Fruit fly (Drosophila melanogaster): Measurements from ENCODE around the gene CG2924.

The CG2924 gene

DNA sequence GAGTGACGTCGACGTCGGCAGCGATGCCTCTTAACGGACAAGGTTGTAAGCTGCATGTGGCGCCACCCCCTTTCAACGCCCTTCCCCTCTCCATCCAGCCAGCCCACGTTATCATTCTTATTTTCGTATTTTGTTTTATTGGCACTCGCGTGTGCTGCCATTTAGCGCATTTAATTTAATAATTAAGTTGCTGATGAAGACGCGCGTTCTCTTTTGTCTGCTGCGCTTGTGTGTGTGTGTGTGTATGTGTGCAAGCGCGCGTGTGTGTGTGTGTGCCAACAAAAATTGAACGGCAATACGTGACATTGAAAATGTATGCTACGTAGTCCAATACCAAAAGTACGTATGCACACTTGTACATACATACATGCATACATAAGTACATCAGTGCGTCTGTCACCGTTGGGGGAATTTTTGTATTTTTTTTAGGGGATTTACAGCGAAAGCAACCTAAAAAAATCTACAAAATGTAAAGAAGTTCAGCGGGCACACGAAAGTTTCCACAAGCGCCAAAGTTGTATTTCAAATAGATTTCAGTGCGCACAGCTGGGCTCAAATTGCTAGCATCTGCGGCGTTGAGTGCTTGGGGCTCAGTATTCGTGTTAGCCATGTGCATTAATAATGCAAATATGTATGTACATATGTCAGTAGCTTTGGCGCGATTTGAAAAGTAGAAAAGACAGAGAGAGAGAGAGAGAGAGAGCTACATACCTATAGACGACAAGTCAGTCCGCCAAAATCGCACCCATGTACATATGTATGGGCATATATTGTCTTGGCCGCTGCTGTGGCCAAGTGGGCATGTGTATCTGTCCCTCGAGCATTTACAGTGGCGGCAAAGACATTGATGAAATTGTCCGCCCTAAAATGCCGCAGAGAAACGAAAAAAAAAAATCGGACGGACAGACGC, 31.3 kb upstream of the CG2924 start (continued):
- TF ChIP-seq CG18476 (GFP tag; optimal IDR thresholded peaks at IDR 0.05) = peak; percentile 47
- peak; percentile 50 for TF ChIP-seq cato (GFP tag; optimal IDR thresholded peaks at IDR 0.05; ENCODE audit: borderline replicate concordance)
- peak; percentile 70; the same call in 1 of the 2 replicates for TF ChIP-seq CG9215 (GFP tag; IDR thresholded peaks at IDR 0.05)
- TF ChIP-seq CG8944 (GFP tag; optimal IDR thresholded peaks at IDR 0.05) = peak; percentile 81
- peak; percentile 76 for TF ChIP-seq H15 (GFP tag; IDR thresholded peaks at IDR 0.05)
- TF ChIP-seq zen (tag; optimal IDR thresholded peaks at IDR 0.05) = peak; percentile 56
- TF ChIP-seq gem (tag; optimal IDR thresholded peaks at IDR 0.05) = peak; percentile 87
- TF ChIP-seq schlank (tag; optimal IDR thresholded peaks at IDR 0.05) = peak; percentile 60
- TF ChIP-seq bsh (GFP tag; optimal IDR thresholded peaks at IDR 0.05) = peak; percentile 34 to 88
- TF ChIP-seq Asciz (GFP tag; optimal IDR thresholded peaks at IDR 0.05) = peak; percentile 73
- no peak for TF ChIP-seq lbe (GFP tag; optimal IDR thresholded peaks at IDR 0.05)
- peak; percentile 76 for TF ChIP-seq Gug (GFP tag; IDR thresholded peaks at IDR 0.05)
- peak; percentile 45 for TF ChIP-seq CG4707 (GFP tag; optimal IDR thresholded peaks at IDR 0.05)
- peak; percentile 68 for TF ChIP-seq zfh2 (GFP tag; optimal IDR thresholded peaks at IDR 0.05)
- TF ChIP-seq CG14667 (GFP tag; IDR thresholded peaks at IDR 0.05) = peak; percentile 47
- peak; percentile 75 for TF ChIP-seq CG16815 (GFP tag; optimal IDR thresholded peaks at IDR 0.05)
- no peak for TF ChIP-seq Dref (GFP tag; IDR thresholded peaks at IDR 0.05)
- peak; percentile 87 for TF ChIP-seq unpg (GFP tag; optimal IDR thresholded peaks at IDR 0.05)
- peak; percentile 52 for TF ChIP-seq CG2202 (tag; optimal IDR thresholded peaks at IDR 0.05)
- TF ChIP-seq Hsf (GFP tag; optimal IDR thresholded peaks at IDR 0.05) = peak; percentile 82
- TF ChIP-seq Six4 (GFP tag; optimal IDR thresholded peaks at IDR 0.05) = peak; percentile 75
- no peak for TF ChIP-seq amos (GFP tag; IDR thresholded peaks at IDR 0.05; ENCODE audit: partially characterized antibody)
- no peak for TF ChIP-seq stwl (tag; optimal IDR thresholded peaks at IDR 0.05)
- peak; percentile 78 for TF ChIP-seq Atf6 (GFP tag; IDR thresholded peaks at IDR 0.05)
- TF ChIP-seq D (optimal IDR thresholded peaks at IDR 0.05) = no peak
- peak; percentile 85 for TF ChIP-seq D (GFP tag; optimal IDR thresholded peaks at IDR 0.05)
- no peak for TF ChIP-seq h (optimal IDR thresholded peaks at IDR 0.05)
- no peak for TF ChIP-seq pfk (GFP tag; optimal IDR thresholded peaks at IDR 0.05)
- TF ChIP-seq dmrt11E (tag; optimal IDR thresholded peaks at IDR 0.05) = peak; percentile 77
- TF ChIP-seq az2 (GFP tag; optimal IDR thresholded peaks at IDR 0.05) = peak; percentile 73
- peak; percentile 60 for TF ChIP-seq Fer2 (tag; optimal IDR thresholded peaks at IDR 0.05)
- TF ChIP-seq CG9797 (GFP tag; optimal IDR thresholded peaks at IDR 0.05) = no peak
- TF ChIP-seq Aef1 (GFP tag; IDR thresholded peaks at IDR 0.05) = peak; percentile 78
- peak; percentile 80 for TF ChIP-seq Fer1 (GFP tag; optimal IDR thresholded peaks at IDR 0.05)
- peak; percentile 20 for TF ChIP-seq CG3995 (GFP tag; optimal IDR thresholded peaks at IDR 0.05)
- TF ChIP-seq zfh1 (GFP tag; IDR thresholded peaks at IDR 0.05) = peak; percentile 80
- TF ChIP-seq CG11247 (GFP tag; IDR thresholded peaks at IDR 0.05) = peak; percentile 66; the same call in 1 of the 2 replicates
- 0 out of 2 replicates have a peak, but pooled peaks have one; percentile 48 for TF ChIP-seq ham (GFP tag; IDR thresholded peaks at IDR 0.05)
- TF ChIP-seq Blimp-1 (GFP tag; optimal IDR thresholded peaks at IDR 0.05) = peak; percentile 81
- TF ChIP-seq CG18262 (tag; optimal IDR thresholded peaks at IDR 0.05) = peak; percentile 86
- no peak for TF ChIP-seq pzg (GFP tag; optimal IDR thresholded peaks at IDR 0.05)
- TF ChIP-seq mirr (GFP tag; optimal IDR thresholded peaks at IDR 0.05) = no peak
- peak; percentile 70 for TF ChIP-seq CG5180 (GFP tag; optimal IDR thresholded peaks at IDR 0.05)
- TF ChIP-seq cg (GFP tag; optimal IDR thresholded peaks at IDR 0.05) = peak; percentile 73
- peak; percentile 76 for TF ChIP-seq al (GFP tag; IDR thresholded peaks at IDR 0.05)
- TF ChIP-seq ac (GFP tag; optimal IDR thresholded peaks at IDR 0.05) = peak; percentile 23
- no peak for TF ChIP-seq CG2129 (GFP tag; IDR thresholded peaks at IDR 0.05; ENCODE audit: partially characterized antibody)
- no peak for TF ChIP-seq Dll (GFP tag; IDR thresholded peaks at IDR 0.05; ENCODE audit: partially characterized antibody)

Measured in whole organism, embryonic.